Fruit fly (Drosophila melanogaster) whole organism, wandering third instar larva: ENCODE measurements around the gene CG32112.
A peak's percentile ranks its signal among the peaks of the same experiment; 100 is the strongest.

Experiments
- Abd-B ChIP-seq: fragments of >200 bp; optimal IDR thresholded peaks from 2 replicates; lab custom pipeline; 2017; ENCODE audit warnings: missing biosample characterization, missing genetic modification characterization
- CG32264 ChIP-seq: fragments of 200-800 bp; sonication (Bioruptor generic); optimal IDR thresholded peaks from 2 replicates; lab custom pipeline; 2016; ENCODE audit warnings: missing biosample characterization, missing genetic modification characterization
- CG9705 ChIP-seq: fragments of 200-800 bp; sonication (Bioruptor generic); optimal IDR thresholded peaks from 2 replicates; lab custom pipeline; 2018; ENCODE audit warnings: missing biosample characterization, mild to moderate bottlenecking, missing genetic modification characterization
- CrebA ChIP-seq: fragments of 200-800 bp; sonication (Bioruptor generic); optimal IDR thresholded peaks from 2 replicates; lab custom pipeline; 2016; ENCODE audit warnings: missing biosample characterization, mild to moderate bottlenecking, missing genetic modification characterization, borderline replicate concordance
- Dfd ChIP-seq: fragments of >200 bp; optimal IDR thresholded peaks from 2 replicates; lab custom pipeline; 2017; ENCODE audit warnings: missing biosample characterization, missing genetic modification characterization
- Dif ChIP-seq: fragments of 200-275, 200-300 bp; sonication (Bioruptor generic); optimal IDR thresholded peaks from 2 replicates; lab custom pipeline; 2018; ENCODE audit warnings: missing biosample characterization, missing genetic modification characterization; ENCODE audit not compliant: partially characterized antibody
- HLH106 ChIP-seq: fragments of 200-800 bp; optimal IDR thresholded peaks from 3 replicates; lab custom pipeline; 2019; ENCODE audit warnings: missing biosample characterization, mild to moderate bottlenecking, missing genetic modification characterization, moderate library complexity
- Hnf4 ChIP-seq: fragments of 200-800 bp; sonication (Bioruptor generic); optimal IDR thresholded peaks from 2 replicates; lab custom pipeline; 2016; ENCODE audit warnings: missing biosample characterization, mild to moderate bottlenecking, missing genetic modification characterization
- Hr83 ChIP-seq: fragments of 200-300 bp; sonication (Bioruptor generic); optimal IDR thresholded peaks from 2 replicates; lab custom pipeline; 2016; ENCODE audit warnings: missing biosample characterization, mild to moderate bottlenecking, missing genetic modification characterization, moderate library complexity; ENCODE audit not compliant: poor library complexity, severe bottlenecking
- Jra ChIP-seq: sonication (Bioruptor generic); optimal IDR thresholded peaks from 2 replicates; lab custom pipeline; 2016; ENCODE audit warnings: missing biosample characterization, missing genetic modification characterization
- Mio ChIP-seq: sonication (Bioruptor generic); optimal IDR thresholded peaks from 2 replicates; lab custom pipeline; 2016; ENCODE audit warnings: missing biosample characterization, missing genetic modification characterization
- Myc ChIP-seq: fragments of >200 bp; optimal IDR thresholded peaks from 2 replicates; lab custom pipeline; 2017
- N ChIP-seq: fragments of >200 bp; optimal IDR thresholded peaks from 2 replicates; lab custom pipeline; 2018; ENCODE audit warnings: missing biosample characterization, missing external identifiers, missing genetic modification characterization
- OdsH ChIP-seq: fragments of 200-800 bp; sonication (Bioruptor generic); optimal IDR thresholded peaks from 2 replicates; lab custom pipeline; 2016; ENCODE audit warnings: missing biosample characterization, mild to moderate bottlenecking, missing genetic modification characterization
- Rel ChIP-seq, 2 experiments: fragments of 200-800 bp; sonication (Bioruptor generic) in 1 of 2; optimal IDR thresholded peaks; 2 replicates in 1 of 2; 3 replicates in 1 of 2; lab custom pipeline; 2016 to 2019; ENCODE audit warnings: mild to moderate bottlenecking in 2 of 2, missing biosample characterization in 2 of 2, missing genetic modification characterization in 2 of 2, moderate library complexity in 1 of 2
- Sp1 ChIP-seq: fragments of 200-800 bp; sonication (Bioruptor generic); optimal IDR thresholded peaks from 3 replicates; lab custom pipeline; 2019; ENCODE audit warnings: missing biosample characterization, mild to moderate bottlenecking, missing genetic modification characterization, moderate library complexity
- Vsx2 ChIP-seq: fragments of 200-300, 225-300 bp; sonication (Bioruptor generic); optimal IDR thresholded peaks from 2 replicates; lab custom pipeline; 2018; ENCODE audit warnings: missing biosample characterization, missing genetic modification characterization; ENCODE audit not compliant: partially characterized antibody
- br ChIP-seq: fragments of 200-800 bp; sonication (Bioruptor generic); optimal IDR thresholded peaks from 2 replicates; lab custom pipeline; 2016; ENCODE audit warnings: missing biosample characterization, missing genetic modification characterization
- brk ChIP-seq: fragments of 200-800 bp; sonication (Bioruptor generic); optimal IDR thresholded peaks from 2 replicates; lab custom pipeline; 2016; ENCODE audit warnings: missing biosample characterization, mild to moderate bottlenecking, missing genetic modification characterization
- dl ChIP-seq, 2 experiments: fragments of 175-275, 200-275 bp in 1 of 2; fragments of 200-275 bp in 1 of 2; sonication (Bioruptor generic); optimal IDR thresholded peaks; lab custom pipeline; 2018; ENCODE audit warnings: mild to moderate bottlenecking in 2 of 2, missing biosample characterization in 2 of 2, missing genetic modification characterization in 2 of 2, moderate library complexity in 2 of 2; ENCODE audit not compliant: partially characterized antibody in 2 of 2, insufficient read depth in 1 of 2
- dmrt93B ChIP-seq: fragments of 200-800 bp; sonication (Bioruptor generic); optimal IDR thresholded peaks from 2 replicates; lab custom pipeline; 2018; ENCODE audit warnings: missing biosample characterization, mild to moderate bottlenecking, missing genetic modification characterization
- ey ChIP-seq: fragments of 200-800 bp; sonication (Bioruptor generic); optimal IDR thresholded peaks from 2 replicates; lab custom pipeline; 2016; ENCODE audit warnings: missing biosample characterization, missing genetic modification characterization
- foxo ChIP-seq, 2 experiments: fragments of 200-800 bp; sonication (Bioruptor generic); optimal IDR thresholded peaks; 2 replicates in 1 of 2; 3 replicates in 1 of 2; lab custom pipeline; 2016 to 2017; ENCODE audit warnings: missing biosample characterization in 2 of 2, missing genetic modification characterization in 2 of 2
- fru ChIP-seq: fragments of 200-800 bp; sonication (Bioruptor generic); optimal IDR thresholded peaks from 3 replicates; lab custom pipeline; 2016; ENCODE audit warnings: missing biosample characterization, mild to moderate bottlenecking, missing genetic modification characterization
- h ChIP-seq: fragments of 200-800 bp; sonication (Bioruptor generic); optimal IDR thresholded peaks from 3 replicates; lab custom pipeline; 2016; ENCODE audit warnings: missing biosample characterization, mild to moderate bottlenecking, missing genetic modification characterization
- jim ChIP-seq: fragments of 175-275, 200-325 bp; sonication (Bioruptor generic); optimal IDR thresholded peaks from 2 replicates; lab custom pipeline; 2016; ENCODE audit warnings: missing biosample characterization, mild to moderate bottlenecking, missing genetic modification characterization
- lola ChIP-seq: fragments of >200 bp; optimal IDR thresholded peaks from 2 replicates; lab custom pipeline; 2017; ENCODE audit warnings: missing biosample characterization, missing genetic modification characterization
- pan ChIP-seq: fragments of >200 bp; optimal IDR thresholded peaks from 2 replicates; lab custom pipeline; 2017
- psq ChIP-seq: fragments of 200-800 bp; sonication (Bioruptor generic); optimal IDR thresholded peaks from 3 replicates; lab custom pipeline; 2017; ENCODE audit warnings: missing biosample characterization, mild to moderate bottlenecking, missing genetic modification characterization, moderate library complexity
- rgr ChIP-seq: fragments of 200-800 bp; sonication (Bioruptor generic); optimal IDR thresholded peaks from 3 replicates; lab custom pipeline; 2016; ENCODE audit warnings: missing biosample characterization, mild to moderate bottlenecking, missing genetic modification characterization
- sage ChIP-seq: fragments of 200-800 bp; sonication (Bioruptor generic); optimal IDR thresholded peaks from 2 replicates; lab custom pipeline; 2016; ENCODE audit warnings: missing biosample characterization, mild to moderate bottlenecking, missing genetic modification characterization
- sv ChIP-seq: fragments of 200-800 bp; sonication (Bioruptor generic); optimal IDR thresholded peaks from 3 replicates; lab custom pipeline; 2016; ENCODE audit warnings: missing biosample characterization, missing genetic modification characterization
- usp ChIP-seq: fragments of >200 bp; optimal IDR thresholded peaks from 2 replicates; lab custom pipeline; 2017; ENCODE audit warnings: missing biosample characterization, missing genetic modification characterization
- woc ChIP-seq: sonication (Bioruptor generic); optimal IDR thresholded peaks from 2 replicates; lab custom pipeline; 2016; ENCODE audit warnings: missing biosample characterization, mild to moderate bottlenecking, missing genetic modification characterization

The CG32112 gene

dm6 chr3L:12714588-12715196 is 26.8 kb upstream of the CG32112 start:
- TF ChIP-seq Vsx2 (no peak), psq (GFP tag; lab: Kevin White, UChicago) (no peak), woc (GFP tag; lab: Kevin White, UChicago) (no peak)

- TF ChIP-seq pan (lab: Kevin White, UChicago) (no peak), Myc (lab: Kevin White, UChicago) (no peak), Jra (GFP tag; lab: Kevin White, UChicago) (no peak), brk (GFP tag; lab: Kevin White, UChicago) (no peak), HLH106 (tag; lab: Kevin White, UChicago) (no peak), N (GFP tag; lab: Kevin White, UChicago) (no peak), OdsH (no peak), Hr83 (GFP tag; lab: Kevin White, UChicago) (no peak), fru (no peak), CrebA (GFP tag; lab: Kevin White, UChicago) (no peak), woc (GFP tag; lab: Kevin White, UChicago) (no peak), foxo (GFP tag; optimal IDR thresholded peaks at IDR 0.05; lab: Kevin White, UChicago) (no peak), CG9705 (GFP tag; lab: Kevin White, UChicago) (no peak), Hnf4 (GFP tag; lab: Kevin White, UChicago) (no peak), dl (GFP tag; optimal IDR thresholded peaks at IDR 0.05; lab: Kevin White, UChicago; ENCODE audit: insufficient read depth in 1 of 2, partially characterized antibody in 2 of 2) (no peak), psq (GFP tag; lab: Kevin White, UChicago) (no peak), Dfd (no peak), Mio (GFP tag; lab: Kevin White, UChicago) (no peak)
These were observed 24.9 kb upstream of the CG32112 start for dm6 chr3L:12716661-12717060.

DNA sequence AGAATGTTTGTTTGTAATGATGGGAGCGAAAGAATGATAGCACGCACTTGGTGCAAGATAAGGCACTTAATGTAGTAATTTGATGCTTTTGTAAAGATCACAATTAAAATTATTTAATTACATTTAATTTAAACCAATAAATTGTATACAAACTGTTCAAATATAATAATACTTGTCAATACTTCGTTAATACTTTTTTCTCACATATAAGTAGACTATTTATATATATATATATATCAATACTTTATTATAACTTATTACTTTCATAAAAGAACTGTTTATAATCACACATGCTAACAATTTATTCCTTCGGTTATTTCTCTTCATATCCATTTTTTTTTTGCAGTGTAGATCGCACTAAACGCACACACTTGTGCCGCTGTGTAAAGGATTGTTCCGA is 23.9 kb upstream of the CG32112 start:
- TF ChIP-seq brk (GFP tag; lab: Kevin White, UChicago), result no peak
- no peak for TF ChIP-seq usp
- no peak for TF ChIP-seq Dfd
- no peak for TF ChIP-seq h
- no peak for TF ChIP-seq jim
- no peak for TF ChIP-seq Vsx2
- no peak for TF ChIP-seq dl (GFP tag; optimal IDR thresholded peaks at IDR 0.05; lab: Kevin White, UChicago; ENCODE audit: insufficient read depth in 1 of 2, partially characterized antibody in 2 of 2)
- TF ChIP-seq CG32264 (GFP tag; lab: Kevin White, UChicago), result no peak

dm6 chr3L:12720699-12721098 is 20.8 kb upstream of the CG32112 start:
- TF ChIP-seq woc (GFP tag; lab: Kevin White, UChicago) (no peak), Hnf4 (GFP tag; lab: Kevin White, UChicago) (no peak), Jra (GFP tag; lab: Kevin White, UChicago) (no peak), sv (no peak), jim (no peak), Rel (GFP tag; optimal IDR thresholded peaks at IDR 0.05; lab: Kevin White, UChicago) (no peak), Rel (tag; optimal IDR thresholded peaks at IDR 0.05; lab: Kevin White, UChicago) (no peak), Dfd (no peak), br (no peak), lola (no peak), usp (no peak), rgr (no peak), HLH106 (tag; lab: Kevin White, UChicago) (no peak), Vsx2 (no peak), OdsH (no peak), fru (no peak), Dif (no peak), Myc (lab: Kevin White, UChicago) (no peak)

DNA sequence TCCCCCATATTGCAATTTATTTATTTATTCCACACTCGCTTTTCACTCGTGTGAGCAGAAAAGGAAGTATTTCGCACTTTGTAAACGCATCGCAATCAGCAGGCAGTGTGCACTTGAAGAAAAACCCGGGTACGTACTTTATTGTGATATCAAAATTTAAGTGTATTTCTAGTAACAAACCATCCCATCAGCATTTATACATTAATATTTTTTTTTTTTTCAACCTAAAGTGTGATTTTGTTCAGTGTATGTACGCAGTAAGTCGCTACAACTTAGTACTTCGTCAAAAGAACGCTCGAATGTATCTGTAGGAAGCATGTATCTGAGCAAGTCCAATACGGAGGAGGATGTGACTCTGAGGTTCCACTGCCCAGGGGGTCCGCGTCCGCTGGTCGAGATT is 15.8 kb upstream of the CG32112 start:
- TF ChIP-seq dmrt93B (peak; percentile 28), dl (GFP tag; optimal IDR thresholded peaks at IDR 0.05; lab: Kevin White, UChicago; ENCODE audit: insufficient read depth in 1 of 2, partially characterized antibody in 2 of 2) (no peak), sv (no peak), foxo (GFP tag; optimal IDR thresholded peaks at IDR 0.05; lab: Kevin White, UChicago) (peak in 1 of 2 experiments; percentile 59), psq (GFP tag; lab: Kevin White, UChicago) (peak; percentile 35), usp (no peak), Hr83 (GFP tag; lab: Kevin White, UChicago) (no peak), rgr (peak; percentile 6), woc (GFP tag; lab: Kevin White, UChicago) (no peak), Hnf4 (GFP tag; lab: Kevin White, UChicago) (peak; percentile 31), jim (no peak), h (peak; percentile 65), Sp1 (GFP tag; lab: Kevin White, UChicago) (peak; percentile 20), HLH106 (tag; lab: Kevin White, UChicago) (peak; percentile 33), Myc (lab: Kevin White, UChicago) (no peak), brk (GFP tag; lab: Kevin White, UChicago) (peak; percentile 9), Abd-B (GFP tag; lab: Kevin White, UChicago) (no peak), fru (peak; percentile 65), sage (GFP tag; lab: Kevin White, UChicago) (peak; percentile 15), lola (no peak), ey (GFP tag; lab: Kevin White, UChicago) (peak; percentile 40)
